Worm (Caenorhabditis elegans): ENCODE results near the gene pygl-1.

ce11 chrV:3538307-3538706 is 40.5 kb upstream of the pygl-1 start, which contains the start of gene nhr-93:
- TF ChIP-seq flt-1 (GFP tag; IDR thresholded peaks at IDR 0.05) = no peak
- no peak for TF ChIP-seq ztf-23 (GFP tag; IDR thresholded peaks at IDR 0.05)
- TF ChIP-seq tab-1 (GFP tag; IDR thresholded peaks at IDR 0.05) = no peak
- TF ChIP-seq T22C8.4 (GFP tag; IDR thresholded peaks at IDR 0.05) = no peak

Data from whole organism, midembryonic.